Worm (Caenorhabditis elegans) whole organism, young adult: ENCODE measurements around the gene ZK105.11.

Experiments used
- C17E4.6 ChIP-seq: fragments of 200-800 bp; sonication (Bioruptor generic); IDR thresholded peaks from 2 replicates; pipeline ENCODE4 v1.3.6; 2022; ENCODE audit warnings: missing genetic modification reagents, missing genetic modification characterization, missing compliant biosample characterization
- F22D6.2 ChIP-seq: sonication (generic microtip); optimal IDR thresholded peaks from 2 replicates; lab custom pipeline; 2016; ENCODE audit warnings: mild to moderate bottlenecking, missing genetic modification characterization, missing compliant biosample characterization
- F49E8.2 ChIP-seq: sonication (generic microtip); optimal IDR thresholded peaks from 3 replicates; lab custom pipeline; 2017; ENCODE audit warnings: missing genetic modification characterization, mild to moderate bottlenecking, missing compliant biosample characterization, antibody characterized with exemption, moderate library complexity; ENCODE audit not compliant: insufficient read depth
- F52B5.7 ChIP-seq: sonication (generic microtip); optimal IDR thresholded peaks from 2 replicates; lab custom pipeline; 2016; ENCODE audit warnings: mild to moderate bottlenecking, missing genetic modification characterization, missing compliant biosample characterization
- F57C9.4 ChIP-seq: sonication (generic microtip); optimal IDR thresholded peaks from 2 replicates; lab custom pipeline; 2017; ENCODE audit warnings: mild to moderate bottlenecking, missing genetic modification characterization, missing compliant biosample characterization
- K11D2.4 ChIP-seq: fragments of 200-800 bp; sonication (Bioruptor generic); IDR thresholded peaks from 2 replicates; pipeline ENCODE4 v1.3.6; 2022; ENCODE audit warnings: missing genetic modification reagents, missing genetic modification characterization, missing compliant biosample characterization
- T07F8.4 ChIP-seq: sonication (generic microtip); optimal IDR thresholded peaks from 2 replicates; lab custom pipeline; 2016; ENCODE audit warnings: mild to moderate bottlenecking, missing genetic modification characterization, moderate library complexity, missing compliant biosample characterization
- T26A5.8 ChIP-seq: sonication (generic microtip); optimal IDR thresholded peaks from 2 replicates; lab custom pipeline; 2016; ENCODE audit warnings: missing genetic modification characterization, missing compliant biosample characterization
- athp-1 ChIP-seq: sonication (generic microtip); optimal IDR thresholded peaks from 2 replicates; lab custom pipeline; 2017; ENCODE audit warnings: mild to moderate bottlenecking, missing genetic modification characterization, missing compliant biosample characterization
- attf-5 ChIP-seq: fragments of 200-800 bp; sonication (Bioruptor generic); optimal IDR thresholded peaks from 2 replicates; lab custom pipeline; 2018; ENCODE audit warnings: mild to moderate bottlenecking, missing genetic modification characterization, missing compliant biosample characterization
- attf-6 ChIP-seq: fragments of 200-800 bp; sonication (Bioruptor generic); IDR thresholded peaks from 2 replicates; pipeline ENCODE4 v1.3.6; 2022; ENCODE audit warnings: missing genetic modification reagents, missing genetic modification characterization, missing compliant biosample characterization
- ccch-3 ChIP-seq: fragments of 200-800 bp; sonication (Bioruptor generic); optimal IDR thresholded peaks from 2 replicates; lab custom pipeline; 2018; ENCODE audit warnings: mild to moderate bottlenecking, missing genetic modification characterization, missing compliant biosample characterization
- cebp-1 ChIP-seq, 2 experiments: fragments of 200-800 bp in 1 of 2; sonication (Bioruptor generic) in 1 of 2; sonication (generic microtip) in 1 of 2; IDR thresholded peaks in 1 of 2; optimal IDR thresholded peaks in 1 of 2; 2 replicates each; pipeline versions ENCODE4 v1.3.6 to Lab custom; 2017 to 2022; ENCODE audit warnings: missing compliant biosample characterization in 2 of 2, missing genetic modification characterization in 2 of 2, mild to moderate bottlenecking in 1 of 2, missing genetic modification reagents in 1 of 2, moderate library complexity in 1 of 2
- ceh-27 ChIP-seq: fragments of 200-800 bp; sonication (Bioruptor generic); optimal IDR thresholded peaks from 2 replicates; lab custom pipeline; 2018; ENCODE audit warnings: mild to moderate bottlenecking, missing genetic modification characterization, moderate library complexity, missing compliant biosample characterization
- ceh-58 ChIP-seq: fragments of 200-800 bp; sonication (Bioruptor generic); IDR thresholded peaks from 2 replicates; pipeline ENCODE4 v1.3.6; 2022; ENCODE audit warnings: missing genetic modification characterization, missing compliant biosample characterization
- chd-7 ChIP-seq: sonication (generic microtip); optimal IDR thresholded peaks from 2 replicates; lab custom pipeline; 2016; ENCODE audit warnings: mild to moderate bottlenecking, missing genetic modification characterization, moderate library complexity, missing compliant biosample characterization
- dpff-1 ChIP-seq: sonication (generic microtip); optimal IDR thresholded peaks from 2 replicates; lab custom pipeline; 2017; ENCODE audit warnings: mild to moderate bottlenecking, missing genetic modification characterization, missing compliant biosample characterization
- dpl-1 ChIP-seq: fragments of 150-350 bp; optimal IDR thresholded peaks from 2 replicates; lab custom pipeline; 2014; ENCODE audit warnings: missing biosample characterization, missing genetic modification reagents, missing genetic modification characterization
- efl-1 ChIP-seq: fragments of 150-350 bp; optimal IDR thresholded peaks from 2 replicates; lab custom pipeline; 2014; ENCODE audit warnings: missing biosample characterization, missing genetic modification reagents, missing genetic modification characterization
- egl-44 ChIP-seq: fragments of 200-800 bp; sonication (Bioruptor generic); IDR thresholded peaks from 2 replicates; pipeline ENCODE4 v1.3.6; 2022; ENCODE audit warnings: missing genetic modification reagents, missing genetic modification characterization, missing compliant biosample characterization
- egrh-3 ChIP-seq: fragments of 200-800 bp; sonication (Bioruptor generic); IDR thresholded peaks from 2 replicates; pipeline ENCODE4 v1.3.6; 2022; ENCODE audit warnings: missing genetic modification reagents, missing genetic modification characterization, missing compliant biosample characterization
- ets-4 ChIP-seq: fragments of 200-800 bp; sonication (Bioruptor generic); optimal IDR thresholded peaks from 2 replicates; lab custom pipeline; 2018; ENCODE audit warnings: mild to moderate bottlenecking, missing genetic modification characterization, missing compliant biosample characterization
- lag-1 ChIP-seq: fragments of 200-800 bp; sonication (Bioruptor generic); IDR thresholded peaks from 2 replicates; pipeline ENCODE4 v1.3.6; 2022; ENCODE audit warnings: missing genetic modification reagents, missing genetic modification characterization, missing compliant biosample characterization
- let-607 ChIP-seq, 2 experiments: fragments of 200-800 bp in 1 of 2; sonication (Bioruptor generic) in 1 of 2; sonication (generic microtip) in 1 of 2; optimal IDR thresholded peaks; 2 replicates each; lab custom pipeline; 2016 to 2018; ENCODE audit warnings: mild to moderate bottlenecking in 2 of 2, missing compliant biosample characterization in 2 of 2, missing genetic modification characterization in 2 of 2, moderate library complexity in 2 of 2, missing genotype in 1 of 2
- lin-26 ChIP-seq: fragments of 200-800 bp; sonication (Bioruptor generic); IDR thresholded peaks from 2 replicates; pipeline ENCODE4 v1.3.6; 2022; ENCODE audit warnings: missing genetic modification reagents, missing genetic modification characterization, missing compliant biosample characterization
- lsy-27 ChIP-seq: sonication (generic microtip); optimal IDR thresholded peaks from 2 replicates; lab custom pipeline; 2017; ENCODE audit warnings: missing genetic modification characterization, mild to moderate bottlenecking, missing compliant biosample characterization, antibody characterized with exemption, missing genotype, borderline replicate concordance; ENCODE audit not compliant: insufficient read depth
- madf-6 ChIP-seq: fragments of 200-800 bp; sonication (Bioruptor generic); IDR thresholded peaks from 2 replicates; pipeline ENCODE4 v1.3.6; 2022; ENCODE audit warnings: missing genetic modification reagents, missing genetic modification characterization, missing compliant biosample characterization
- mel-28 ChIP-seq: sonication (generic microtip); optimal IDR thresholded peaks from 2 replicates; lab custom pipeline; 2016; ENCODE audit warnings: borderline replicate concordance, mild to moderate bottlenecking, missing genetic modification characterization, missing compliant biosample characterization
- mxl-1 ChIP-seq: sonication (generic microtip); optimal IDR thresholded peaks from 2 replicates; lab custom pipeline; 2016; ENCODE audit warnings: missing genetic modification characterization, missing compliant biosample characterization
- nfya-2 ChIP-seq: fragments of 200-800 bp; sonication (Bioruptor generic); IDR thresholded peaks from 2 replicates; pipeline ENCODE4 v1.3.6; 2022; ENCODE audit warnings: missing genetic modification reagents, missing genetic modification characterization, missing compliant biosample characterization
- nhr-80 ChIP-seq: sonication (generic microtip); optimal IDR thresholded peaks from 2 replicates; lab custom pipeline; 2016; ENCODE audit warnings: missing genetic modification characterization, missing compliant biosample characterization
- nhr-90 ChIP-seq: sonication (generic microtip); optimal IDR thresholded peaks from 2 replicates; lab custom pipeline; 2016; ENCODE audit warnings: missing genotype, mild to moderate bottlenecking, missing genetic modification characterization, missing compliant biosample characterization
- pbrm-1 ChIP-seq: fragments of 200-800 bp; sonication (Bioruptor generic); IDR thresholded peaks from 2 replicates; pipeline ENCODE4 v1.3.6; 2022; ENCODE audit warnings: missing genetic modification reagents, missing genetic modification characterization, missing compliant biosample characterization
- sea-2 ChIP-seq: fragments of 200-800 bp; sonication (Bioruptor generic); IDR thresholded peaks from 2 replicates; pipeline ENCODE4 v1.3.6; 2022; ENCODE audit warnings: missing genetic modification characterization, missing compliant biosample characterization
- snpc-1.3 ChIP-seq: sonication (generic microtip); optimal IDR thresholded peaks from 2 replicates; lab custom pipeline; 2017; ENCODE audit warnings: missing genetic modification characterization, mild to moderate bottlenecking, missing compliant biosample characterization, antibody characterized with exemption, moderate library complexity, missing genotype, missing genetic modification reagents; ENCODE audit not compliant: insufficient read depth
- tbx-9 ChIP-seq: sonication (generic microtip); optimal IDR thresholded peaks from 2 replicates; lab custom pipeline; 2016; ENCODE audit warnings: borderline replicate concordance, missing genetic modification characterization, inconsistent platforms, missing compliant biosample characterization
- tlf-1 ChIP-seq: fragments of 200-800 bp; sonication (Bioruptor generic); optimal IDR thresholded peaks from 2 replicates; lab custom pipeline; 2018; ENCODE audit warnings: mild to moderate bottlenecking, missing genetic modification characterization, missing compliant biosample characterization
- xnd-1 ChIP-seq: sonication (generic microtip); optimal IDR thresholded peaks from 2 replicates; lab custom pipeline; 2016; ENCODE audit warnings: missing genotype, missing genetic modification reagents, missing genetic modification characterization, missing compliant biosample characterization
- zfh-2 ChIP-seq: fragments of 200-800 bp; sonication (Bioruptor generic); conservative IDR thresholded peaks from 2 replicates; pipeline ENCODE4 v1.3.6; 2022; ENCODE audit warnings: missing genetic modification reagents, missing genetic modification characterization, missing compliant biosample characterization
- ztf-22 ChIP-seq: fragments of 200-800 bp; sonication (Bioruptor generic); optimal IDR thresholded peaks from 2 replicates; lab custom pipeline; 2018; ENCODE audit warnings: mild to moderate bottlenecking, missing genetic modification characterization, moderate library complexity, missing compliant biosample characterization

Gene ZK105.11

DNA sequence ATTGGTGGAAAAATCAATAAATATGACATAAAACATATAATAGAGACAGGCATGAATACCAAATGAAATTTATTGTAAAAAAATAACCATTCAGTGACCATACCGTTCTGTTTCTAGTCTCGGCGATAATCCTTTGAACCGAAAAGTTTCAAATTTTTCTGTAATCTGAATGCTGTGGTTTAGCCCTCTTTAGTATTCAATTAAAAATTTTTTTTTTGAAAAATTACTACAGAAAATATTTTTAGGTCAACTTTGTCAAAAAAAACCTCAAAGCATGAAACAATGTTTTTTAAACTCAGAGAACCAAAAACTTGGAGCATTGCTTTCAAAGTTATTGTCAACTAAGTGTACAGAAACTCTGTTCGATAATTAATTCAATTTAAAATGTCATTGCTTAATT, at the start of gene ZK105.11:
TSS of gene ZK105.11 (minus strand) at position 101 of the 400 bp plus-strand sequence.
- TF ChIP-seq nhr-90 (tag; lab: Kevin White, UChicago) (no peak), dpff-1 (tag; lab: Kevin White, UChicago) (no peak), lsy-27 (tag; lab: Kevin White, UChicago) (no peak), C17E4.6 (GFP tag; lab: Robert Waterston, UW) (no peak), mxl-1 (no peak), pbrm-1 (GFP tag; lab: Robert Waterston, UW) (no peak), ztf-22 (GFP tag; lab: Kevin White, UChicago) (no peak), attf-6 (GFP tag; lab: Robert Waterston, UW) (no peak), attf-5 (GFP tag; lab: Kevin White, UChicago) (no peak), lin-26 (GFP tag; lab: Robert Waterston, UW) (no peak), nfya-2 (GFP tag; lab: Robert Waterston, UW) (no peak), F52B5.7 (no peak), lag-1 (no peak), ets-4 (GFP tag; lab: Kevin White, UChicago) (no peak), mel-28 (tag; lab: Kevin White, UChicago) (no peak), snpc-1.3 (tag; lab: Kevin White, UChicago) (no peak), tbx-9 (tag; lab: Kevin White, UChicago) (no peak), let-607 (tag; optimal IDR thresholded peaks at IDR 0.05; lab: Kevin White, UChicago) (no peak), chd-7 (no peak), zfh-2 (GFP tag; lab: Robert Waterston, UW) (no peak)
- TF ChIP-seq, all 124 proteins: peak for 0

DNA sequence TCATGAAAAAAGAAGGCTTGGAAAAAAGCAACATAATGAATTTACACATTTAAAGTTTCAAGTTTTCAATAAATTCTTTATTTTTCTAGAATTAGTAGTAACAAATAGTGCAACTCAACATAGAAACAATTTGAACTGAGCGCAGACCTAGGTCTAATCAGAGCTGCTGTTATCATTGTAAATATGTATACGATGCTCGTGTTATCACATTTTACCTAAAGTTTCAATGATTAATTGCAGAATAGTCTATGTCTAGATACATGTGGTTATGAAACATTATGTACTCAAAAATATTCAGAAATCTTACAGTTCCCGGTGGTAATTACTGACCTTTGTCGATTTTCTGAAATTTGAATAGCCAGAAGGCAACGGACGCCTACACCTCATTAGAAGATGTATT, 47.6 kb upstream of the ZK105.11 start:
- TF ChIP-seq ccch-3 (GFP tag; lab: Kevin White, UChicago) (no peak), mxl-1 (no peak), egl-44 (GFP tag; lab: Robert Waterston, UW) (no peak), K11D2.4 (GFP tag; lab: Robert Waterston, UW) (no peak), ceh-58 (GFP tag; lab: Robert Waterston, UW) (no peak)

DNA sequence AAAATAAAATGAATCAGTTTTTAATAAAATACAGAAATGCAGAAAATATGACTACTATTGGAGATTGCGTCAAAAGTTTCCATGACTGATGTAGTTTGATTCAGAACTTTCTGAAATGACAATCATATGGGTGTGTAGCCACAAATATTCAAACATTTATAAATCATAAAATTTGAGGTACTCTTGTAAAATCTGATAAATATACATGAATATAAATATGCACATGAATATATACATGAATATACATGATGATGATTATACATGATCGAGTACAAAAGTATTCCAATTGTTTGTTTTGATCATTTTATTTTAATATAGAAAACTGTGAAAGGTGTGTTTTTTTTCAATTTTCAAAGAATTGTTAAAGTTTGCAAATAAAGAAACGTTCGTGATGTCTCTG, 46.1 kb upstream of the ZK105.11 start, which contains the start of gene T05B11.4:
TSS of gene T05B11.4 (minus strand) at position 101 of the 400 bp plus-strand sequence.
- no peak for TF ChIP-seq tlf-1

DNA sequence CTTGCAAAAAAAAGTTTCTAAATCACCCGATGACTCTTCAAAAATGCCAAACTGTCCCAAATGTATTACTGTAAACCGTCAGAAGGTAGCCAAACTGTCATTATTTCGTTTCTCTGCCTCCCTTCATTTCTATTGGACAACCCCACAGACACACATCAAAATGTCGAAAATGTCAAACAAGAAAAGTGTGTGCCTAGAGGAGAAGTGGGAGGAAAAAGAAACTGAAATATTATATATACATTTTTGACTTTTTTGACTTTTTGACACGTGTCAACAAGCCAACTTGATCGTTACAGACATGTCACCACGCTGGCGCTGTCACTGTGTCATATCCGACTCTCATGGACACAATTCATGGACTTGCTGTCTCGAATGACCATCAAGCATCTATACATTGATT, 41.3 kb upstream of the ZK105.11 start:
- TF ChIP-seq let-607 (tag; optimal IDR thresholded peaks at IDR 0.05; lab: Kevin White, UChicago) (peak; percentile 85 to 92), ceh-27 (GFP tag; lab: Kevin White, UChicago) (no peak), nhr-80 (tag; lab: Kevin White, UChicago) (peak; percentile 62), sea-2 (GFP tag; lab: Robert Waterston, UW) (no peak), F57C9.4 (no peak)

DNA sequence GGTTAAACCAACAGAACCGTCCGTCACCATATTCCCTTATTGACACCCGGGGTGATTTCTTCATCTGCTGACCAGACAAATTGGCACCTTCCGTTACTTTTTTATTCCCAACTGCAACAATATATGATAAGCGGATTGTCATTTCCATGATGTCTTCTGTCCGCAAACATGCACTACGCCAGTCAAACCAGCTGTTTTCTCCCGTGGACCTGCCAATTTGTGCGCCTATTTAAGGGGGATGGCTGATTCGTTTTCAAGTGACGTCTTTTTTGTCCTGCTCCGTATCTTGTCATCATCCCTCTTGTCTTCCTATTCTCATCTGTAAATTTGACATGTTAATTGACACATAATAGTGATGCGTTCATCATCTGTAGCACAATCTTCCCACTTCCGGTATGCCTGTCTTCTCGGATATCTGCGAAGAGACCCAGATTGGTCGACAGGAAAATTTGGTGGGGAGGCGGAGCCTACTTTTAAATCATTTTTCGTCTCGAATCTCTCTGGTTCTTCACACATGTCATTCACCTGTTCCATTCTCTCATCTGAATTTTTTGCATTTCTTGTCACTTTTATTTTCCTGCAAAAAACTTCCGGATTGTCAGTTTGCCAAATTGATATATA, 39.7 kb upstream of the ZK105.11 start:
- TF ChIP-seq attf-6 (GFP tag; lab: Robert Waterston, UW) (no peak), F49E8.2 (tag; lab: Kevin White, UChicago) (no peak), madf-6 (GFP tag; lab: Robert Waterston, UW) (no peak), efl-1 (GFP tag; lab: Kevin White, UChicago) (no peak), T26A5.8 (tag; lab: Kevin White, UChicago) (no peak), ets-4 (GFP tag; lab: Kevin White, UChicago) (peak; percentile 79), athp-1 (tag; lab: Kevin White, UChicago) (no peak), xnd-1 (tag; lab: Kevin White, UChicago) (no peak), nhr-80 (tag; lab: Kevin White, UChicago) (peak; percentile 92), cebp-1 (GFP tag; IDR thresholded peaks at IDR 0.05; lab: Robert Waterston, UW) (no peak), cebp-1 (tag; optimal IDR thresholded peaks at IDR 0.05; lab: Kevin White, UChicago) (no peak), ccch-3 (GFP tag; lab: Kevin White, UChicago) (no peak), dpl-1 (GFP tag; lab: Kevin White, UChicago) (no peak), egrh-3 (no peak), sea-2 (GFP tag; lab: Robert Waterston, UW) (no peak), T07F8.4 (tag; lab: Kevin White, UChicago) (no peak), F22D6.2 (tag; lab: Kevin White, UChicago) (no peak), nhr-90 (tag; lab: Kevin White, UChicago) (peak; percentile 3)
